Worm (Caenorhabditis elegans) whole organism, late embryonic: ENCODE data around the gene doxa-1.

Experiments used
- C08G9.2 ChIP-seq: sonication (generic microtip); optimal IDR thresholded peaks from 2 replicates; lab custom pipeline; 2016; ENCODE audit warnings: mild to moderate bottlenecking, missing genetic modification characterization, moderate library complexity, missing compliant biosample characterization
- C38D4.7 ChIP-seq: fragments of 200-800 bp; sonication (Bioruptor generic); optimal IDR thresholded peaks from 2 replicates; lab custom pipeline; 2018; ENCODE audit warnings: mild to moderate bottlenecking, missing genetic modification characterization, moderate library complexity, missing compliant biosample characterization
- K02D7.2 ChIP-seq: sonication (generic microtip); optimal IDR thresholded peaks from 2 replicates; lab custom pipeline; 2017; ENCODE audit warnings: mild to moderate bottlenecking, missing genetic modification characterization, missing compliant biosample characterization
- K09A11.1 ChIP-seq: sonication (generic microtip); optimal IDR thresholded peaks from 2 replicates; lab custom pipeline; 2017; ENCODE audit warnings: antibody characterized with exemption, mild to moderate bottlenecking, missing genetic modification characterization, missing compliant biosample characterization; ENCODE audit not compliant: insufficient read depth
- T23F11.4 ChIP-seq: fragments of 200-800 bp; sonication (Bioruptor generic); optimal IDR thresholded peaks from 2 replicates; lab custom pipeline; 2018; ENCODE audit warnings: mild to moderate bottlenecking, missing genetic modification characterization, missing compliant biosample characterization
- ama-1 ChIP-seq: fragments of 150-350 bp; optimal IDR thresholded peaks from 2 replicates; lab custom pipeline; 2014
- ceh-14 ChIP-seq: sonication (generic microtip); optimal IDR thresholded peaks from 2 replicates; lab custom pipeline; 2016; ENCODE audit warnings: missing genotype, missing genetic modification characterization, missing compliant biosample characterization
- ceh-18 ChIP-seq: sonication (generic microtip); optimal IDR thresholded peaks from 2 replicates; lab custom pipeline; 2016; ENCODE audit warnings: missing genetic modification characterization, missing compliant biosample characterization
- ceh-19 ChIP-seq: fragments of 200-800 bp; sonication (Bioruptor generic); optimal IDR thresholded peaks from 2 replicates; lab custom pipeline; 2018; ENCODE audit warnings: mild to moderate bottlenecking, missing genetic modification characterization, missing compliant biosample characterization
- ceh-22 ChIP-seq: sonication (generic microtip); optimal IDR thresholded peaks from 2 replicates; lab custom pipeline; 2017; ENCODE audit warnings: missing biosample characterization, missing genetic modification characterization
- ceh-24 ChIP-seq: sonication (generic microtip); optimal IDR thresholded peaks from 2 replicates; lab custom pipeline; 2016; ENCODE audit warnings: mild to moderate bottlenecking, missing genetic modification characterization, missing compliant biosample characterization
- ceh-30 ChIP-seq: fragments of 150-350 bp; optimal IDR thresholded peaks from 2 replicates; lab custom pipeline; 2014; ENCODE audit warnings: missing biosample characterization, missing genetic modification characterization
- ceh-45 ChIP-seq: fragments of 200-800 bp; sonication (Bioruptor generic); IDR thresholded peaks from 2 replicates; pipeline ENCODE4 v1.3.6; 2022; ENCODE audit warnings: missing genetic modification reagents, missing genetic modification characterization, missing compliant biosample characterization
- ceh-9 ChIP-seq: sonication (generic microtip); optimal IDR thresholded peaks from 2 replicates; lab custom pipeline; 2016; ENCODE audit warnings: mild to moderate bottlenecking, missing genetic modification characterization, inconsistent platforms, missing compliant biosample characterization
- che-1 ChIP-seq: sonication (generic microtip); optimal IDR thresholded peaks from 2 replicates; lab custom pipeline; 2016; ENCODE audit warnings: mild to moderate bottlenecking, missing genetic modification characterization, missing compliant biosample characterization
- elt-2 ChIP-seq: sonication (generic microtip); optimal IDR thresholded peaks from 2 replicates; lab custom pipeline; 2016; ENCODE audit warnings: missing genetic modification reagents, missing genetic modification characterization, missing compliant biosample characterization
- eyg-1 ChIP-seq: sonication (generic microtip); optimal IDR thresholded peaks from 2 replicates; lab custom pipeline; 2016; ENCODE audit warnings: missing genotype, missing genetic modification characterization, missing compliant biosample characterization
- fkh-10 ChIP-seq: fragments of 150-350 bp; optimal IDR thresholded peaks from 2 replicates; lab custom pipeline; 2014; ENCODE audit warnings: missing biosample characterization, missing genetic modification reagents, missing genetic modification characterization
- gmeb-2 ChIP-seq: sonication (generic microtip); optimal IDR thresholded peaks from 2 replicates; lab custom pipeline; 2016; ENCODE audit warnings: missing genetic modification characterization, inconsistent platforms, missing compliant biosample characterization
- hlh-15 ChIP-seq: sonication (generic microtip); optimal IDR thresholded peaks from 2 replicates; lab custom pipeline; 2016; ENCODE audit warnings: missing genetic modification characterization, missing compliant biosample characterization
- hlh-8 ChIP-seq: sonication (generic microtip); optimal IDR thresholded peaks from 2 replicates; lab custom pipeline; 2016; ENCODE audit warnings: missing genotype, missing genetic modification characterization, missing compliant biosample characterization
- lim-6 ChIP-seq: sonication (generic microtip); optimal IDR thresholded peaks from 2 replicates; lab custom pipeline; 2016; ENCODE audit warnings: missing genetic modification characterization, missing compliant biosample characterization
- lin-11 ChIP-seq: fragments of 200-800 bp; sonication (Bioruptor generic); optimal IDR thresholded peaks from 2 replicates; lab custom pipeline; 2018; ENCODE audit warnings: mild to moderate bottlenecking, missing genetic modification characterization, missing compliant biosample characterization
- mec-3 ChIP-seq: sonication (generic microtip); optimal IDR thresholded peaks from 2 replicates; lab custom pipeline; 2016; ENCODE audit warnings: borderline replicate concordance, missing genetic modification characterization, missing compliant biosample characterization
- nfya-1 ChIP-seq: sonication (generic microtip); optimal IDR thresholded peaks from 2 replicates; lab custom pipeline; 2017; ENCODE audit warnings: missing genetic modification characterization, mild to moderate bottlenecking, missing compliant biosample characterization, antibody characterized with exemption, moderate library complexity
- nhr-11 ChIP-seq: fragments of 150-350 bp; optimal IDR thresholded peaks from 2 replicates; lab custom pipeline; 2014; ENCODE audit warnings: missing biosample characterization, missing genetic modification characterization
- npax-4 ChIP-seq: sonication (generic microtip); optimal IDR thresholded peaks from 2 replicates; lab custom pipeline; 2016; ENCODE audit warnings: missing genetic modification characterization, missing compliant biosample characterization
- odd-2 ChIP-seq: sonication (generic microtip); optimal IDR thresholded peaks from 2 replicates; lab custom pipeline; 2017; ENCODE audit warnings: antibody characterized with exemption, mild to moderate bottlenecking, missing genetic modification characterization, missing compliant biosample characterization
- pag-3 ChIP-seq: sonication (generic microtip); optimal IDR thresholded peaks from 2 replicates; lab custom pipeline; 2016; ENCODE audit warnings: missing compliant biosample characterization, missing genetic modification characterization, borderline replicate concordance
- pax-1 ChIP-seq: fragments of 150-350 bp; optimal IDR thresholded peaks from 2 replicates; lab custom pipeline; 2014; ENCODE audit warnings: missing biosample characterization, missing genetic modification characterization
- pha-4 ChIP-seq: fragments of 150-350 bp; optimal IDR thresholded peaks from 2 replicates; lab custom pipeline; 2018; ENCODE audit warnings: missing biosample characterization, missing genetic modification reagents, missing genetic modification characterization
- pqm-1 ChIP-seq: sonication (generic microtip); optimal IDR thresholded peaks from 2 replicates; lab custom pipeline; 2016; ENCODE audit warnings: missing genetic modification characterization, missing compliant biosample characterization
- ref-2 ChIP-seq: sonication (generic microtip); optimal IDR thresholded peaks from 2 replicates; lab custom pipeline; 2016; ENCODE audit warnings: missing genetic modification characterization, missing compliant biosample characterization
- rnt-1 ChIP-seq: sonication (generic microtip); optimal IDR thresholded peaks from 2 replicates; lab custom pipeline; 2016; ENCODE audit warnings: missing genetic modification characterization, missing compliant biosample characterization
- sox-4 ChIP-seq: sonication (generic microtip); optimal IDR thresholded peaks from 2 replicates; lab custom pipeline; 2017; ENCODE audit warnings: mild to moderate bottlenecking, missing genetic modification characterization, inconsistent platforms, missing compliant biosample characterization
- syd-9 ChIP-seq: sonication (generic microtip); optimal IDR thresholded peaks from 2 replicates; lab custom pipeline; 2016; ENCODE audit warnings: mild to moderate bottlenecking, missing genetic modification characterization, moderate library complexity, missing compliant biosample characterization
- tbx-7 ChIP-seq: sonication (generic microtip); optimal IDR thresholded peaks from 2 replicates; lab custom pipeline; 2016; ENCODE audit warnings: missing genotype, missing genetic modification characterization, missing compliant biosample characterization
- unc-42 ChIP-seq: sonication (generic microtip); optimal IDR thresholded peaks from 2 replicates; lab custom pipeline; 2016; ENCODE audit warnings: missing genotype, missing genetic modification characterization, missing compliant biosample characterization

doxa-1 gene

ce11 chrIII:8614490-8614889 is 33.6 kb downstream of the doxa-1 start, which contains the start of gene rha-2:
Gene rha-2 (minus strand): TSS chrIII:8614569.
- no peak for TF ChIP-seq ceh-22 (tag; lab: Kevin White, UChicago)
- TF ChIP-seq unc-42 (tag; lab: Kevin White, UChicago) = peak; percentile 47
- no peak for TF ChIP-seq lin-11 (tag; lab: Kevin White, UChicago)
- no peak for TF ChIP-seq pha-4 (tag; lab: Kevin White, UChicago)

- TF ChIP-seq ceh-30 (tag; lab: Kevin White, UChicago) = no peak
- no peak for TF ChIP-seq syd-9 (tag; lab: Kevin White, UChicago)
- TF ChIP-seq sox-4 (tag; lab: Kevin White, UChicago) = no peak
- no peak for TF ChIP-seq hlh-8 (tag; lab: Kevin White, UChicago)
- TF ChIP-seq che-1 (tag; lab: Kevin White, UChicago) = no peak
- TF ChIP-seq ceh-18 (tag; lab: Kevin White, UChicago) = no peak
- TF ChIP-seq ceh-14 (tag; lab: Kevin White, UChicago) = no peak
- no peak for TF ChIP-seq ceh-22 (tag; lab: Kevin White, UChicago)
- no peak for TF ChIP-seq ref-2 (tag; lab: Kevin White, UChicago)
- no peak for TF ChIP-seq fkh-10 (GFP tag; lab: Kevin White, UChicago)
- no peak for TF ChIP-seq ceh-9 (tag; lab: Kevin White, UChicago)
- TF ChIP-seq K09A11.1 (tag; lab: Kevin White, UChicago) = no peak
- no peak for TF ChIP-seq ceh-45 (GFP tag; lab: Robert Waterston, UW)
- TF ChIP-seq C08G9.2 (tag; lab: Kevin White, UChicago) = no peak
- TF ChIP-seq pag-3 = no peak
- TF ChIP-seq ceh-24 = no peak
- TF ChIP-seq, all 69 proteins: peak for 0
These were observed 35.7 kb downstream of the doxa-1 start, which contains the start of gene C06E1.11 for ce11 chrIII:8616587-8616986. Gene C06E1.11 (minus strand): TSS chrIII:8616687.

DNA sequence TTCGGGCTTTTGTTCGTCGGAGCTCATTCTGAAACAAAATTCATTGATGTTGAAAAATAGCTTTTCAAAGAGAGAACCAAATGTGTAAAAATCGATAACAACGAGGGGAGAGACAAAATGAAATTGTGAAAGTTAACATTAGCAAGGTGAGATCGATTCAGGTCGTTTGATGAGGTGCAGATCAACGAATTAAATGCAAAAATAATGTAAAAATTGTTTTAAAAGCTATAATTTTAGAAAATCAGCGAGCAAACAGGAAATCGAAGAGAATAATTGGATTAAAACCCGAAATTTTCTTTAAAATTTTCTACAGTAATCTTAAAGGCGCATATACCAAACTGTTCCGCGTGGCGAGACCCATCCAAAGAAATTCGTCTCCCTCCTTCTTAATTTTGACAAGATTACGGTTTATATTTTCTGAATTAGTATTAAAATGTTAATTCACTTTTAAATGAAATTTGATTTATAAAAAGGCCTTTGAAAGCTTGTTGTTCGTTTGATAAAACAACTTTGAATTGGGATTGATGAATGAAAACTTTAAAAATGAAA is 37.6 kb downstream of the doxa-1 start, which contains the start of gene C13G5.2:
Gene C13G5.2 (minus strand): TSS at position 51 of the 549 bp plus-strand sequence.
- TF ChIP-seq hlh-15 (tag; lab: Kevin White, UChicago) = no peak
- no peak for TF ChIP-seq tbx-7 (tag; lab: Kevin White, UChicago)
- TF ChIP-seq mec-3 (tag; lab: Kevin White, UChicago) = no peak
- no peak for TF ChIP-seq rnt-1 (tag; lab: Kevin White, UChicago)
- no peak for TF ChIP-seq ref-2 (tag; lab: Kevin White, UChicago)
- TF ChIP-seq npax-4 (tag; lab: Kevin White, UChicago) = no peak
- TF ChIP-seq T23F11.4 = no peak
- no peak for TF ChIP-seq ceh-30 (tag; lab: Kevin White, UChicago)
- no peak for TF ChIP-seq C38D4.7 (GFP tag; lab: Kevin White, UChicago)
- TF ChIP-seq ama-1 (lab: Kevin White, UChicago) = no peak
- TF ChIP-seq eyg-1 = no peak
- no peak for TF ChIP-seq K02D7.2 (tag; lab: Kevin White, UChicago)

DNA sequence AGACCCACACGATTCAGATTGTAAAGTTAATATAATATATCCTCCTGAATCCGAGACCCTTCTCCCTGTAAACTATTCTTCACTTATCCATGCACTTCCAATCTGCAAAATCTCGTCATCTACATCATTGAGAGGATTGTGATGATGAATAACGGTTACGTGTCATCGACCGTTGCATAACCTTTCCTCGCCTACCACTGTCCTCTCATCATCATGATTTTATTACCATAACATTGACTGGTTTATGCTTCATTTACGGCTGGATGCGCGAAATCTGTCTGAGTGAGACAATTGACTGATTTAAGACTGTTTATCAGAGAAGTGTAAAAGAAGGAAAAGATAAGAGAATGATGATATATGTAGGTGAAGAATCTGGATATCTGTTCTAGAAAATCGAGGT is 39.4 kb downstream of the doxa-1 start:
- TF ChIP-seq pax-1 = no peak
- TF ChIP-seq nfya-1 (tag; lab: Kevin White, UChicago) = no peak
- TF ChIP-seq odd-2 (tag; lab: Kevin White, UChicago) = no peak
- no peak for TF ChIP-seq ceh-45 (GFP tag; lab: Robert Waterston, UW)
- TF ChIP-seq K09A11.1 (tag; lab: Kevin White, UChicago) = no peak
- TF ChIP-seq K02D7.2 (tag; lab: Kevin White, UChicago) = no peak
- no peak for TF ChIP-seq hlh-15 (tag; lab: Kevin White, UChicago)
- TF ChIP-seq gmeb-2 (tag; lab: Kevin White, UChicago) = no peak
- no peak for TF ChIP-seq elt-2
- no peak for TF ChIP-seq ceh-22 (tag; lab: Kevin White, UChicago)
- no peak for TF ChIP-seq lim-6 (tag; lab: Kevin White, UChicago)
- TF ChIP-seq ceh-19 (GFP tag; lab: Kevin White, UChicago) = no peak
- TF ChIP-seq che-1 (tag; lab: Kevin White, UChicago) = no peak
- TF ChIP-seq pqm-1 (tag; lab: Kevin White, UChicago) = no peak
- TF ChIP-seq nhr-11 (tag; lab: Kevin White, UChicago) = no peak
